Fruit fly (Drosophila melanogaster) whole organism, prepupa: ENCODE data around the gene CG14327.

ENCODE experiments used
- Blimp-1 ChIP-seq: fragments of 200-800 bp; sonication (Bioruptor generic); optimal IDR thresholded peaks from 3 replicates; lab custom pipeline; 2017; ENCODE audit warnings: missing biosample characterization, missing genetic modification characterization, mild to moderate bottlenecking, moderate library complexity, missing genetic modification reagents
- CG16779 ChIP-seq: fragments of 200-800 bp; sonication (Bioruptor generic); optimal IDR thresholded peaks from 3 replicates; lab custom pipeline; 2017; ENCODE audit warnings: missing biosample characterization, mild to moderate bottlenecking, missing genetic modification characterization
- CG4318 ChIP-seq: fragments of 200-800 bp; sonication (Bioruptor generic); optimal IDR thresholded peaks from 3 replicates; lab custom pipeline; 2017; ENCODE audit warnings: missing biosample characterization, mild to moderate bottlenecking, missing genetic modification characterization
- CG7368 ChIP-seq: fragments of 200-800 bp; sonication (Bioruptor generic); optimal IDR thresholded peaks from 3 replicates; lab custom pipeline; 2016; ENCODE audit warnings: missing biosample characterization, missing genetic modification characterization
- CG9139 ChIP-seq: fragments of 200-800 bp; sonication (Bioruptor generic); optimal IDR thresholded peaks from 3 replicates; lab custom pipeline; 2017; ENCODE audit warnings: missing biosample characterization, mild to moderate bottlenecking, missing genetic modification characterization
- Gug ChIP-seq: fragments of 200-800 bp; sonication (Bioruptor generic); IDR thresholded peaks from 2 replicates; pipeline ENCODE4 v1.3.6; 2022; ENCODE audit warnings: missing biosample characterization, missing genetic modification characterization
- dac ChIP-seq: fragments of 200-800 bp; sonication (Bioruptor generic); optimal IDR thresholded peaks from 2 replicates; lab custom pipeline; 2017; ENCODE audit warnings: missing biosample characterization, mild to moderate bottlenecking, missing genetic modification characterization
- fkh ChIP-seq: fragments of 200-800 bp; sonication (Bioruptor generic); optimal IDR thresholded peaks from 3 replicates; lab custom pipeline; 2017; ENCODE audit warnings: missing biosample characterization, mild to moderate bottlenecking, missing genetic modification characterization, moderate library complexity

dm6 chr3R:17605872-17606271, 7.6 kb upstream of the CG14327 start, which contains the start of gene sll:
- TF ChIP-seq CG16779 (tag; lab: Kevin White, UChicago), result no peak
- TF ChIP-seq CG4318, result no peak
- no peak for TF ChIP-seq CG9139 (GFP tag; lab: Kevin White, UChicago)
- TF ChIP-seq CG7368 (GFP tag; lab: Kevin White, UChicago), result no peak
- peak; percentile 77 for TF ChIP-seq fkh (GFP tag; lab: Kevin White, UChicago)
- no peak for TF ChIP-seq dac
- no peak for TF ChIP-seq Gug (GFP tag; lab: Robert Waterston, UW)
- TF ChIP-seq Blimp-1 (GFP tag; lab: Kevin White, UChicago), result no peak
